Fruit fly (Drosophila melanogaster): ENCODE data around the gene klu.

The klu gene

DNA sequence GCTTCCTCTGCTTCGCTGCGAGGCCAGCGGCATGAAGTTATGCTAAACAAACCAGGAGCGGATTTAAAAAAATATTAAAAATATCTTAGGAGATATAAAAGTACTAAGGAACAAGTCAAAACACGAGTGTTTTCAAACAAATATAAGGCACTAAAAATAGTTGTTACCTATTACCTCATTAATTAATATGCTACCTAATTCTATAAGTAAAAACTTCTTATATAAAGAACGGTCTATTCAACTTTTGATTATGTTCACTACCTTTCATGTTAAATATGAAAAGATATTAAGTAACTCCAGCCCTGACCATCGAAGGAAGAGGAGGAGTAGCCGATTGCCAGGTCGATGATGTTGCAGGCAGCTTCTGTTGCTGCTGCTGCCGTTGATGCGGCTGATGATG is 32.5 kb downstream of the klu start (continued):
- peak; percentile 87 for TF ChIP-seq spab (GFP tag; optimal IDR thresholded peaks at IDR 0.05)
- peak; percentile 86 for TF ChIP-seq CG6792 (GFP tag; optimal IDR thresholded peaks at IDR 0.05)
- peak; percentile 71 for TF ChIP-seq Hr4 (GFP tag; optimal IDR thresholded peaks at IDR 0.05)
- no peak for TF ChIP-seq Hr38 (GFP tag; optimal IDR thresholded peaks at IDR 0.05)
- peak; percentile 65 for TF ChIP-seq Lpt (GFP tag; optimal IDR thresholded peaks at IDR 0.05)
- TF ChIP-seq ss (GFP tag; optimal IDR thresholded peaks at IDR 0.05): peak; percentile 74 to 92
- peak; percentile 55 for TF ChIP-seq CG6276 (GFP tag; optimal IDR thresholded peaks at IDR 0.05)
- peak; percentile 74 for TF ChIP-seq vri (GFP tag; optimal IDR thresholded peaks at IDR 0.05)
- peak; percentile 88 for TF ChIP-seq CG11902 (GFP tag; optimal IDR thresholded peaks at IDR 0.05)
- peak; percentile 52 for TF ChIP-seq CG6854 (GFP tag; optimal IDR thresholded peaks at IDR 0.05)
- TF ChIP-seq CG1621 (tag; optimal IDR thresholded peaks at IDR 0.05): peak; percentile 45
- peak; percentile 91 for TF ChIP-seq acj6 (GFP tag; optimal IDR thresholded peaks at IDR 0.05)
- TF ChIP-seq CG11294 (GFP tag; IDR thresholded peaks at IDR 0.05): no peak
- TF ChIP-seq fd59A (GFP tag; optimal IDR thresholded peaks at IDR 0.05): peak; percentile 75
- peak; percentile 82 for TF ChIP-seq Ets21C (GFP tag; optimal IDR thresholded peaks at IDR 0.05)
- no peak for TF ChIP-seq Gug (GFP tag; IDR thresholded peaks at IDR 0.05)
- TF ChIP-seq cyc (GFP tag; optimal IDR thresholded peaks at IDR 0.05): peak; percentile 86
- peak; percentile 82 for TF ChIP-seq pdm3 (GFP tag; optimal IDR thresholded peaks at IDR 0.05)
- peak; percentile 88 for TF ChIP-seq OdsH (GFP tag; optimal IDR thresholded peaks at IDR 0.05)
- TF ChIP-seq Hr39 (GFP tag; optimal IDR thresholded peaks at IDR 0.05): peak; percentile 81
- TF ChIP-seq Smox (GFP tag; optimal IDR thresholded peaks at IDR 0.05): peak; percentile 90
- peak; percentile 88 for TF ChIP-seq dsx (GFP tag; optimal IDR thresholded peaks at IDR 0.05; ENCODE audit: poor library complexity, severe bottlenecking)
- TF ChIP-seq CG15336 (GFP tag; IDR thresholded peaks at IDR 0.05): peak; percentile 29; the same call in 1 of the 2 replicates
- TF ChIP-seq CG6808 (GFP tag; optimal IDR thresholded peaks at IDR 0.05): peak; percentile 91
- TF ChIP-seq svp (GFP tag): peak; percentile 96
- TF ChIP-seq fd85E (GFP tag; optimal IDR thresholded peaks at IDR 0.05): peak; percentile 65
- TF ChIP-seq CG3919 (GFP tag; optimal IDR thresholded peaks at IDR 0.05): peak; percentile 87
- peak; percentile 94 for TF ChIP-seq CG3032 (tag; optimal IDR thresholded peaks at IDR 0.05)
- TF ChIP-seq Met (GFP tag; optimal IDR thresholded peaks at IDR 0.05): peak; percentile 92

DNA sequence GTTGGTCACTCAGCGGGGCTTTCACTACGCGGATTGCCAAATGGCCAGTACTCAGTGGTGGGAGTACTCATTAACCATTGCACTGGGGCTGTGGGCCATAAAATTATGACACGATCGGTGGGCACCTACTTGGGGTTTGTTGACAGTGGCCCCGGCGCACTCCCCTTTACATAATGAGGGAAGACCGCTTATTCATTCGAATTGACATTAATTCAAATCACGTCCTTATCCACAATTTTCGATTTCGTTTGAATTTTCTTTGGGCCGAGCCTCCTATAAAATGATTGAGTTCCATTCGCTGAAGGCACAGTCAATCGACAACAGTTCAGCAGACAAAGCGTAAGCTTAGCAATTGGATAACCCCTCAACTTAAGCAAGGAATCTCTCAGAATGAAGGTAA is 36.6 kb downstream of the klu start, which contains the start of gene CG14147:
TSS of gene CG14147 (plus strand) at position 301 of the 400 bp plus-strand sequence.
- TF ChIP-seq CG10669 (GFP tag; optimal IDR thresholded peaks at IDR 0.05) (no peak), vri (GFP tag; optimal IDR thresholded peaks at IDR 0.05) (no peak), eg (GFP tag; IDR thresholded peaks at IDR 0.05) (no peak), fd85E (GFP tag; optimal IDR thresholded peaks at IDR 0.05) (no peak), CG9139 (GFP tag; optimal IDR thresholded peaks at IDR 0.05) (no peak), Eip93F (GFP tag; optimal IDR thresholded peaks at IDR 0.05) (no peak), acj6 (GFP tag; optimal IDR thresholded peaks at IDR 0.05) (no peak), CG6276 (GFP tag; optimal IDR thresholded peaks at IDR 0.05) (no peak), topi (GFP tag; optimal IDR thresholded peaks at IDR 0.05) (no peak)

DNA sequence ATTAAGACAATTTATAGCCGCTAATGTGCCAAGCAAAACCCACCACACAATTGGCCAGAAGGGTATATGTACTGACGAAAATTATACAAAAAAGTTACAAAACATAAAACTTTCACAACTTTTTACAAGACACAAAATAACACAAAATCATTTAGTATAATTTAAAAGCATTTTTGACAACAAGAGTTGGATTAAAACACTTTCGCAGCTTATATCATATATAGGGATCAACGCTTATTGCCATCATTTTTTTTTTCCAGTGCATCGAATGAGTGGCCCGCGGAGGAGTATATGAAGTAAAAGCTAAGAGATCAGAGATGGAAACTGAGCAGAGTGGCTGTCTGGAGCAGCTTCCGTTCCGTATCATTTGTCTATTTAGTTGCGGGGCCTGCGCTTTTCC is 40.3 kb downstream of the klu start:
- TF ChIP-seq Hr39 (GFP tag; optimal IDR thresholded peaks at IDR 0.05) (peak; percentile 55), CG9139 (GFP tag; optimal IDR thresholded peaks at IDR 0.05) (no peak), Sox102F (GFP tag; optimal IDR thresholded peaks at IDR 0.05) (peak; percentile 54), fkh (GFP tag; optimal IDR thresholded peaks at IDR 0.05) (no peak), CG10669 (GFP tag; optimal IDR thresholded peaks at IDR 0.05) (no peak), CG6808 (GFP tag; optimal IDR thresholded peaks at IDR 0.05) (peak; percentile 39), CG4318 (GFP tag; optimal IDR thresholded peaks at IDR 0.05) (no peak), dac (GFP tag; optimal IDR thresholded peaks at IDR 0.05) (no peak), ss (GFP tag; optimal IDR thresholded peaks at IDR 0.05) (peak; percentile 25 to 46), Ets96B (tag; optimal IDR thresholded peaks at IDR 0.05) (peak; percentile 60), CG8632 (GFP tag; optimal IDR thresholded peaks at IDR 0.05) (peak; percentile 62), lz (GFP tag; optimal IDR thresholded peaks at IDR 0.05) (peak; percentile 11), CG31627 (GFP tag; optimal IDR thresholded peaks at IDR 0.05) (peak; percentile 48), CG3032 (tag; optimal IDR thresholded peaks at IDR 0.05) (peak; percentile 21), Eip78C (GFP tag) (peak; percentile 94), CG6163 (GFP tag; IDR thresholded peaks at IDR 0.05) (peak; percentile 8; the same call in 1 of the 3 replicates), CG16779 (tag; optimal IDR thresholded peaks at IDR 0.05) (no peak), topi (GFP tag; optimal IDR thresholded peaks at IDR 0.05) (no peak), CG11294 (GFP tag; IDR thresholded peaks at IDR 0.05) (no peak), CG1621 (tag; optimal IDR thresholded peaks at IDR 0.05) (peak; percentile 59), CG10631 (GFP tag; optimal IDR thresholded peaks at IDR 0.05) (peak; percentile 34), Met (GFP tag; optimal IDR thresholded peaks at IDR 0.05) (peak; percentile 63), CG32006 (GFP tag; optimal IDR thresholded peaks at IDR 0.05) (peak; percentile 32), Sox14 (GFP tag; optimal IDR thresholded peaks at IDR 0.05) (peak; percentile 59), spab (GFP tag; optimal IDR thresholded peaks at IDR 0.05) (no peak), fd85E (GFP tag; optimal IDR thresholded peaks at IDR 0.05) (no peak)
